Fruit fly (Drosophila melanogaster) whole organism, embryonic: ENCODE results near the gene CG34408.
A peak's percentile ranks its signal among the peaks of the same experiment; 100 is the strongest.

Source experiments
- Bdp1 ChIP-seq: fragments of 200-800 bp; sonication (Bioruptor generic); optimal IDR thresholded peaks from 3 replicates; lab custom pipeline; 2016; ENCODE audit warnings: missing biosample characterization, missing genetic modification characterization
- BtbVII ChIP-seq: fragments of 200-800 bp; sonication (Bioruptor generic); optimal IDR thresholded peaks from 3 replicates; lab custom pipeline; 2017; ENCODE audit warnings: missing biosample characterization, mild to moderate bottlenecking, missing genetic modification characterization
- CG10321 ChIP-seq: fragments of 200-800 bp; sonication (Bioruptor generic); IDR thresholded peaks from 2 replicates; pipeline ENCODE4 v1.3.6; 2022; ENCODE audit warnings: missing biosample characterization, missing genetic modification characterization
- CG10431 ChIP-seq: fragments of 200-800 bp; sonication (Bioruptor generic); optimal IDR thresholded peaks from 3 replicates; lab custom pipeline; 2018; ENCODE audit warnings: missing biosample characterization, mild to moderate bottlenecking, missing genetic modification characterization
- CG10959 ChIP-seq: fragments of 200-800 bp; sonication (Bioruptor generic); IDR thresholded peaks from 2 replicates; pipeline ENCODE4 v1.3.6; 2022; ENCODE audit warnings: missing biosample characterization, missing genetic modification characterization
- CG11504 ChIP-seq: fragments of 200-800 bp; sonication (Bioruptor generic); optimal IDR thresholded peaks from 3 replicates; lab custom pipeline; 2019; ENCODE audit warnings: missing biosample characterization, mild to moderate bottlenecking, missing genetic modification characterization, moderate library complexity
- CG12104 ChIP-seq: fragments of 200-800 bp; sonication (Bioruptor generic); optimal IDR thresholded peaks from 3 replicates; lab custom pipeline; 2016; ENCODE audit warnings: missing biosample characterization, missing genetic modification characterization
- CG12219 ChIP-seq: fragments of 200-800 bp; sonication (Bioruptor generic); optimal IDR thresholded peaks from 3 replicates; lab custom pipeline; 2018; ENCODE audit warnings: missing biosample characterization, mild to moderate bottlenecking, missing genetic modification characterization
- CG12659 ChIP-seq: fragments of 200-800 bp; sonication (Bioruptor generic); optimal IDR thresholded peaks from 3 replicates; lab custom pipeline; 2017; ENCODE audit warnings: mild to moderate bottlenecking, missing biosample characterization, missing genetic modification reagents, missing genetic modification characterization
- CG12942 ChIP-seq: fragments of 200-800 bp; sonication (Bioruptor generic); optimal IDR thresholded peaks from 3 replicates; lab custom pipeline; 2016; ENCODE audit warnings: missing biosample characterization, missing genetic modification characterization
- CG15269 ChIP-seq: fragments of 200-800 bp; sonication (Bioruptor generic); optimal IDR thresholded peaks from 2 replicates; lab custom pipeline; 2018; ENCODE audit warnings: missing biosample characterization, mild to moderate bottlenecking, missing genetic modification characterization, moderate library complexity
- CG1603 ChIP-seq: fragments of 200-800 bp; sonication (Bioruptor generic); optimal IDR thresholded peaks from 2 replicates; lab custom pipeline; 2019; ENCODE audit warnings: missing biosample characterization, mild to moderate bottlenecking, missing genetic modification characterization, moderate library complexity
- CG17612 ChIP-seq: fragments of 200-800 bp; sonication (Bioruptor generic); IDR thresholded peaks from 2 replicates; pipeline ENCODE4 v1.3.6; 2022; ENCODE audit warnings: missing biosample characterization, missing genetic modification characterization
- CG18599 ChIP-seq: fragments of 200-800 bp; sonication (Bioruptor generic); optimal IDR thresholded peaks from 3 replicates; lab custom pipeline; 2017; ENCODE audit warnings: missing biosample characterization, missing genetic modification characterization, mild to moderate bottlenecking, moderate library complexity, missing genetic modification reagents
- CG2202 ChIP-seq: fragments of 200-800 bp; sonication (Bioruptor generic); optimal IDR thresholded peaks from 2 replicates; lab custom pipeline; 2018; ENCODE audit warnings: missing biosample characterization, mild to moderate bottlenecking, missing genetic modification characterization
- CG2889 ChIP-seq: fragments of 200-800 bp; sonication (Bioruptor generic); IDR thresholded peaks from 3 replicates; pipeline ENCODE4 v1.3.6; 2022; ENCODE audit warnings: missing biosample characterization, missing genetic modification characterization
- CG30431 ChIP-seq: fragments of 200-800 bp; sonication (Bioruptor generic); optimal IDR thresholded peaks from 2 replicates; lab custom pipeline; 2017; ENCODE audit warnings: missing biosample characterization, missing genetic modification characterization
- CG32532 ChIP-seq: fragments of 200-800 bp; sonication (Bioruptor generic); IDR thresholded peaks from 2 replicates; pipeline ENCODE4 v1.3.6; 2022; ENCODE audit warnings: missing biosample characterization, missing genetic modification characterization
- CG4282 ChIP-seq: fragments of 200-800 bp; sonication (Bioruptor generic); optimal IDR thresholded peaks from 2 replicates; lab custom pipeline; 2016; ENCODE audit warnings: missing biosample characterization, missing genetic modification characterization
- CG6654 ChIP-seq: fragments of 200-800 bp; sonication (Bioruptor generic); optimal IDR thresholded peaks from 2 replicates; lab custom pipeline; 2017; ENCODE audit warnings: missing biosample characterization, mild to moderate bottlenecking, missing genetic modification characterization
- CG6683 ChIP-seq: fragments of 200-800 bp; sonication (Bioruptor generic); optimal IDR thresholded peaks from 2 replicates; lab custom pipeline; 2017; ENCODE audit warnings: missing biosample characterization, mild to moderate bottlenecking, missing genetic modification characterization, missing genetic modification reagents
- CG7556 ChIP-seq: fragments of 200-800 bp; sonication (Bioruptor generic); optimal IDR thresholded peaks from 2 replicates; lab custom pipeline; 2017; ENCODE audit warnings: missing biosample characterization, mild to moderate bottlenecking, missing genetic modification characterization
- CG9609 ChIP-seq: fragments of 200-800 bp; sonication (Bioruptor generic); optimal IDR thresholded peaks from 3 replicates; lab custom pipeline; 2016; ENCODE audit warnings: missing biosample characterization, missing genetic modification characterization
- CG9727 ChIP-seq: fragments of 200-800 bp; sonication (Bioruptor generic); optimal IDR thresholded peaks from 3 replicates; lab custom pipeline; 2017; ENCODE audit warnings: missing biosample characterization, mild to moderate bottlenecking, missing genetic modification characterization
- Dip3 ChIP-seq: fragments of 200-800 bp; sonication (Bioruptor generic); optimal IDR thresholded peaks from 3 replicates; lab custom pipeline; 2016; ENCODE audit warnings: missing biosample characterization, missing genetic modification characterization
- Dref ChIP-seq: fragments of 200-800 bp; sonication (Bioruptor generic); IDR thresholded peaks from 2 replicates; pipeline ENCODE4 v1.3.6; 2022; ENCODE audit warnings: missing biosample characterization, missing genetic modification characterization
- Fer1 ChIP-seq: fragments of 200-800 bp; sonication (Bioruptor generic); optimal IDR thresholded peaks from 2 replicates; lab custom pipeline; 2017; ENCODE audit warnings: missing biosample characterization, mild to moderate bottlenecking, missing genetic modification characterization
- Fer3 ChIP-seq: fragments of 200-800 bp; sonication (Bioruptor generic); optimal IDR thresholded peaks from 2 replicates; lab custom pipeline; 2018; ENCODE audit warnings: missing biosample characterization, mild to moderate bottlenecking, missing genetic modification characterization, moderate library complexity
- HLH54F ChIP-seq: fragments of 200-800 bp; sonication (Bioruptor generic); optimal IDR thresholded peaks from 3 replicates; lab custom pipeline; 2016; ENCODE audit warnings: missing biosample characterization, missing genetic modification characterization
- HmgD ChIP-seq: fragments of 200-800 bp; sonication (Bioruptor generic); optimal IDR thresholded peaks from 3 replicates; lab custom pipeline; 2016; ENCODE audit warnings: missing biosample characterization, missing genetic modification characterization
- Jarid2 ChIP-seq: fragments of 200-800 bp; sonication (Bioruptor generic); optimal IDR thresholded peaks from 3 replicates; lab custom pipeline; 2017; ENCODE audit warnings: mild to moderate bottlenecking, missing biosample characterization, missing genetic modification reagents, missing genetic modification characterization
- Myb ChIP-seq: fragments of 200-800 bp; sonication (Bioruptor generic); optimal IDR thresholded peaks from 2 replicates; lab custom pipeline; 2016; ENCODE audit warnings: missing biosample characterization, missing genetic modification characterization
- Six4 ChIP-seq: fragments of 200-800 bp; sonication (Bioruptor generic); optimal IDR thresholded peaks from 2 replicates; lab custom pipeline; 2016; ENCODE audit warnings: missing biosample characterization, missing genetic modification characterization
- TFAM ChIP-seq: fragments of 200-800 bp; sonication (Bioruptor generic); optimal IDR thresholded peaks from 2 replicates; lab custom pipeline; 2017; ENCODE audit warnings: missing biosample characterization, missing genetic modification characterization, inconsistent platforms
- bcd ChIP-seq: fragments of 200-800 bp; sonication (Bioruptor generic); optimal IDR thresholded peaks from 2 replicates; lab custom pipeline; 2017; ENCODE audit warnings: missing biosample characterization, mild to moderate bottlenecking, missing genetic modification characterization
- chm ChIP-seq: fragments of 200-800 bp; sonication (Bioruptor generic); IDR thresholded peaks from 2 replicates; pipeline ENCODE4 v1.3.6; 2022; ENCODE audit warnings: missing biosample characterization, missing genetic modification characterization
- crc ChIP-seq: fragments of 200-800 bp; sonication (Bioruptor generic); optimal IDR thresholded peaks from 2 replicates; lab custom pipeline; 2016; ENCODE audit warnings: missing biosample characterization, missing genetic modification characterization
- dysf ChIP-seq: fragments of 200-800 bp; sonication (Bioruptor generic); IDR thresholded peaks from 3 replicates; pipeline ENCODE4 v1.3.6; 2022; ENCODE audit warnings: missing biosample characterization, missing genetic modification characterization
- exex ChIP-seq: fragments of 200-800 bp; sonication (Bioruptor generic); optimal IDR thresholded peaks from 4 replicates; lab custom pipeline; 2018; ENCODE audit warnings: missing biosample characterization, mild to moderate bottlenecking, missing genetic modification characterization, moderate library complexity
- eyg ChIP-seq: fragments of 200-800 bp; sonication (Bioruptor generic); optimal IDR thresholded peaks from 3 replicates; lab custom pipeline; 2016; ENCODE audit warnings: missing biosample characterization, missing genetic modification characterization
- fd96Cb ChIP-seq: fragments of 200-800 bp; sonication (Bioruptor generic); optimal IDR thresholded peaks from 2 replicates; lab custom pipeline; 2018; ENCODE audit warnings: missing biosample characterization, mild to moderate bottlenecking, missing genetic modification characterization, moderate library complexity
- grau ChIP-seq: fragments of 200-800 bp; optimal IDR thresholded peaks from 3 replicates; lab custom pipeline; 2019; ENCODE audit warnings: missing biosample characterization, mild to moderate bottlenecking, missing genetic modification characterization, moderate library complexity
- gro ChIP-seq: fragments of 200-800 bp; sonication (Bioruptor generic); optimal IDR thresholded peaks from 2 replicates; lab custom pipeline; 2016; ENCODE audit warnings: missing biosample characterization, missing genetic modification characterization
- lab ChIP-seq: fragments of 200-800 bp; sonication (Bioruptor generic); optimal IDR thresholded peaks from 3 replicates; lab custom pipeline; 2017; ENCODE audit warnings: missing biosample characterization, missing genetic modification characterization, mild to moderate bottlenecking, moderate library complexity, missing genetic modification reagents
- pb ChIP-seq: fragments of 200-800 bp; sonication (Bioruptor generic); optimal IDR thresholded peaks from 3 replicates; lab custom pipeline; 2016; ENCODE audit warnings: missing biosample characterization, missing genetic modification characterization
- ro ChIP-seq: fragments of 200-800 bp; sonication (Bioruptor generic); IDR thresholded peaks from 2 replicates; pipeline ENCODE4 v1.3.6; 2022; ENCODE audit warnings: missing biosample characterization, missing genetic modification characterization
- schlank ChIP-seq: fragments of 200-800 bp; sonication (Bioruptor generic); optimal IDR thresholded peaks from 2 replicates; lab custom pipeline; 2018; ENCODE audit warnings: missing biosample characterization, mild to moderate bottlenecking, missing genetic modification characterization
- scrt ChIP-seq: fragments of 200-800 bp; sonication (Bioruptor generic); optimal IDR thresholded peaks from 2 replicates; lab custom pipeline; 2018; ENCODE audit warnings: missing biosample characterization, mild to moderate bottlenecking, missing genetic modification characterization, moderate library complexity
- trem ChIP-seq: fragments of 200-800 bp; optimal IDR thresholded peaks from 3 replicates; lab custom pipeline; 2019; ENCODE audit warnings: missing biosample characterization, mild to moderate bottlenecking, missing genetic modification characterization, moderate library complexity
- vfl ChIP-seq: fragments of 200-800 bp; sonication (Bioruptor generic); optimal IDR thresholded peaks from 2 replicates; lab custom pipeline; 2016; ENCODE audit warnings: missing biosample characterization, missing genetic modification characterization
- vnd ChIP-seq: fragments of 200-800 bp; sonication (Bioruptor generic); IDR thresholded peaks from 3 replicates; pipeline ENCODE4 v1.3.6; 2022; ENCODE audit warnings: missing biosample characterization, missing genetic modification characterization; ENCODE audit not compliant: partially characterized antibody

The CG34408 gene

dm6 chrX:10250659-10251058, 30.7 kb downstream of the CG34408 start (continued):
- TF ChIP-seq CG4282 (GFP tag; lab: Kevin White, UChicago) (no peak), lab (peak; percentile 59), fd96Cb (no peak), trem (tag; lab: Kevin White, UChicago) (no peak), CG12942 (GFP tag; lab: Kevin White, UChicago) (no peak), chm (GFP tag; lab: Robert Waterston, UW) (no peak), CG17612 (no peak), CG15269 (tag; lab: Kevin White, UChicago) (peak; percentile 33), CG10431 (no peak), vfl (GFP tag; lab: Kevin White, UChicago) (no peak), grau (tag; lab: Kevin White, UChicago) (peak; percentile 36), Six4 (GFP tag; lab: Kevin White, UChicago) (no peak), CG9727 (peak; percentile 18), CG32532 (GFP tag; lab: Robert Waterston, UW) (peak; percentile 26; the same call in 1 of the 2 replicates), crc (GFP tag; lab: Kevin White, UChicago) (no peak), Jarid2 (GFP tag; lab: Kevin White, UChicago) (no peak), Dref (GFP tag; lab: Robert Waterston, UW) (no peak), gro (GFP tag; lab: Kevin White, UChicago) (peak; percentile 3), scrt (GFP tag; lab: Kevin White, UChicago) (no peak), CG1603 (tag; lab: Kevin White, UChicago) (no peak), Fer1 (peak; percentile 22), CG2202 (tag; lab: Kevin White, UChicago) (no peak), CG12219 (GFP tag; lab: Kevin White, UChicago) (no peak), CG2889 (GFP tag; lab: Robert Waterston, UW) (no peak), schlank (tag; lab: Kevin White, UChicago) (no peak), Dip3 (GFP tag; lab: Kevin White, UChicago) (peak; percentile 15), CG10959 (no peak), CG30431 (no peak), vnd (GFP tag; lab: Robert Waterston, UW) (no peak), CG6654 (no peak), dysf (GFP tag; lab: Robert Waterston, UW) (peak; percentile 45; the same call in 2 of the 3 replicates), BtbVII (GFP tag; lab: Kevin White, UChicago) (peak; percentile 8), CG9609 (GFP tag; lab: Kevin White, UChicago) (no peak), Myb (GFP tag; lab: Kevin White, UChicago) (no peak), eyg (no peak), TFAM (GFP tag; lab: Kevin White, UChicago) (no peak), CG18599 (GFP tag; lab: Kevin White, UChicago) (peak; percentile 74), Bdp1 (GFP tag; lab: Kevin White, UChicago) (no peak), CG7556 (GFP tag; lab: Kevin White, UChicago) (peak; percentile 30), HmgD (GFP tag; lab: Kevin White, UChicago) (no peak), Fer3 (tag; lab: Kevin White, UChicago) (peak; percentile 13), CG11504 (peak; percentile 19), CG12659 (GFP tag; lab: Kevin White, UChicago) (no peak), pb (GFP tag; lab: Kevin White, UChicago) (no peak), bcd (GFP tag; lab: Kevin White, UChicago) (peak; percentile 22), CG12104 (GFP tag; lab: Kevin White, UChicago) (no peak), ro (GFP tag; lab: Robert Waterston, UW) (no peak), CG6683 (GFP tag; lab: Kevin White, UChicago) (no peak), CG10321 (GFP tag; lab: Robert Waterston, UW) (no peak), exex (tag; lab: Kevin White, UChicago) (no peak), HLH54F (GFP tag; lab: Kevin White, UChicago) (no peak)
